Worm (Caenorhabditis elegans) whole organism, L1 larva: ENCODE results near the gene ZC15.10.
A peak's percentile ranks its signal among the peaks of the same experiment; 100 is the strongest.

Source experiments
- C16A3.4 ChIP-seq: fragments of 150-350 bp; optimal IDR thresholded peaks from 2 replicates; lab custom pipeline; 2014; ENCODE audit warnings: missing biosample characterization, missing genetic modification characterization
- alr-1 ChIP-seq: fragments of 200-800 bp; sonication (Bioruptor generic); optimal IDR thresholded peaks from 2 replicates; lab custom pipeline; 2018; ENCODE audit warnings: borderline replicate concordance, mild to moderate bottlenecking, missing genetic modification characterization, missing compliant biosample characterization
- ama-1 ChIP-seq: fragments of 150-350 bp; optimal IDR thresholded peaks from 2 replicates; lab custom pipeline; 2014
- ceh-8 ChIP-seq: fragments of 200-800 bp; sonication (Bioruptor generic); optimal IDR thresholded peaks from 2 replicates; lab custom pipeline; 2018; ENCODE audit warnings: mild to moderate bottlenecking, missing genetic modification characterization, moderate library complexity, missing compliant biosample characterization
- ceh-82 ChIP-seq, 3 experiments: fragments of 150-350 bp in 1 of 3; sonication (generic microtip) in 2 of 3; optimal IDR thresholded peaks; 2 replicates each; lab custom pipeline; 2014 to 2017; ENCODE audit warnings: missing biosample characterization in 3 of 3, missing genetic modification characterization in 3 of 3
- ceh-88 ChIP-seq: fragments of 200-800 bp; sonication (Bioruptor generic); IDR thresholded peaks from 2 replicates; pipeline ENCODE4 v1.3.6; 2022; ENCODE audit warnings: missing genetic modification characterization, missing compliant biosample characterization
- ces-1 ChIP-seq: fragments of 150-350 bp; optimal IDR thresholded peaks from 2 replicates; lab custom pipeline; 2014; ENCODE audit warnings: missing biosample characterization, missing genetic modification reagents, missing genetic modification characterization
- dsc-1 ChIP-seq: sonication (generic microtip); optimal IDR thresholded peaks from 2 replicates; lab custom pipeline; 2016; ENCODE audit warnings: mild to moderate bottlenecking, missing genetic modification characterization, missing compliant biosample characterization
- efl-1 ChIP-seq, 4 experiments: fragments of 150-350 bp; optimal IDR thresholded peaks in 3 of 4; peaks in 1 of 4; 1 replicate in 1 of 4; 2 replicates in 3 of 4; lab custom pipeline; 2014; ENCODE audit warnings: missing biosample characterization in 2 of 4, missing genetic modification characterization in 2 of 4, missing genetic modification reagents in 2 of 4
- egl-27 ChIP-seq, 2 experiments: fragments of 150-350 bp in 1 of 2; sonication (generic microtip); optimal IDR thresholded peaks; 3 replicates each; lab custom pipeline; 2017 to 2018; ENCODE audit warnings: missing biosample characterization in 2 of 2, missing genetic modification characterization in 2 of 2, missing genetic modification reagents in 2 of 2
- hlh-4 ChIP-seq: sonication (generic microtip); optimal IDR thresholded peaks from 2 replicates; lab custom pipeline; 2016; ENCODE audit warnings: mild to moderate bottlenecking, missing genetic modification characterization, missing compliant biosample characterization
- lin-13 ChIP-seq: fragments of 150-350 bp; optimal IDR thresholded peaks from 2 replicates; lab custom pipeline; 2014; ENCODE audit warnings: missing biosample characterization, missing genetic modification reagents, missing genetic modification characterization
- lin-14 ChIP-seq: fragments of 200-800 bp; sonication (Bioruptor generic); optimal IDR thresholded peaks from 2 replicates; lab custom pipeline; 2018; ENCODE audit warnings: mild to moderate bottlenecking, missing genetic modification characterization, moderate library complexity, missing compliant biosample characterization
- lin-15B ChIP-seq: fragments of 150-350 bp; sonication (generic microtip); optimal IDR thresholded peaks from 3 replicates; lab custom pipeline; 2014; ENCODE audit warnings: missing biosample characterization, missing genetic modification characterization
- lin-35 ChIP-seq, 2 experiments: fragments of 150-350 bp; optimal IDR thresholded peaks; 2 replicates each; lab custom pipeline; 2014; ENCODE audit warnings: missing biosample characterization in 2 of 2, missing genetic modification characterization in 2 of 2, missing genetic modification reagents in 2 of 2
- lsy-2 ChIP-seq, 2 experiments: fragments of 150-350 bp; optimal IDR thresholded peaks; 2 replicates each; lab custom pipeline; 2014; ENCODE audit warnings: missing biosample characterization in 2 of 2, missing genetic modification characterization in 2 of 2
- mab-9 ChIP-seq: fragments of 200-800 bp; sonication (Bioruptor generic); IDR thresholded peaks from 2 replicates; pipeline ENCODE4 v1.3.6; 2022; ENCODE audit warnings: missing genetic modification reagents, missing genetic modification characterization, missing compliant biosample characterization
- nhr-12 ChIP-seq: sonication (generic microtip); optimal IDR thresholded peaks from 2 replicates; lab custom pipeline; 2017; ENCODE audit warnings: missing biosample characterization, missing genetic modification characterization
- nhr-19 ChIP-seq: fragments of 200-800 bp; sonication (Bioruptor generic); conservative IDR thresholded peaks from 2 replicates; pipeline ENCODE4 v1.3.6; 2022; ENCODE audit warnings: missing genetic modification characterization, missing compliant biosample characterization
- nhr-20 ChIP-seq: sonication (generic microtip); optimal IDR thresholded peaks from 2 replicates; lab custom pipeline; 2016; ENCODE audit warnings: mild to moderate bottlenecking, missing genetic modification characterization, missing compliant biosample characterization
- nhr-237 ChIP-seq: fragments of 150-350 bp; optimal IDR thresholded peaks from 2 replicates; lab custom pipeline; 2014; ENCODE audit warnings: missing biosample characterization, missing genetic modification characterization
- nhr-77 ChIP-seq: fragments of 150-350 bp; optimal IDR thresholded peaks from 2 replicates; lab custom pipeline; 2014; ENCODE audit warnings: missing biosample characterization, missing genetic modification characterization
- pax-3 ChIP-seq: fragments of 200-800 bp; sonication (Bioruptor generic); optimal IDR thresholded peaks from 2 replicates; lab custom pipeline; 2018; ENCODE audit warnings: mild to moderate bottlenecking, missing genetic modification characterization, moderate library complexity, missing compliant biosample characterization
- rnt-1 ChIP-seq: sonication (generic microtip); optimal IDR thresholded peaks from 2 replicates; lab custom pipeline; 2016; ENCODE audit warnings: mild to moderate bottlenecking, missing genetic modification characterization, moderate library complexity, missing compliant biosample characterization
- skn-1 ChIP-seq: fragments of 150-350 bp; optimal IDR thresholded peaks from 2 replicates; lab custom pipeline; 2014; ENCODE audit warnings: missing biosample characterization, missing genetic modification characterization
- snpc-4 ChIP-seq: fragments of 150-350 bp; optimal IDR thresholded peaks from 2 replicates; lab custom pipeline; 2014; ENCODE audit warnings: missing biosample characterization, missing genetic modification characterization
- sup-37 ChIP-seq: fragments of 200-800 bp; sonication (Bioruptor generic); optimal IDR thresholded peaks from 2 replicates; lab custom pipeline; 2018; ENCODE audit warnings: mild to moderate bottlenecking, missing genetic modification characterization, missing compliant biosample characterization
- swsn-7 ChIP-seq: sonication (generic microtip); optimal IDR thresholded peaks from 2 replicates; lab custom pipeline; 2016; ENCODE audit warnings: missing genetic modification characterization, missing compliant biosample characterization
- tbx-2 ChIP-seq: sonication (generic microtip); optimal IDR thresholded peaks from 2 replicates; lab custom pipeline; 2016; ENCODE audit warnings: missing genetic modification characterization, missing compliant biosample characterization
- unc-130 ChIP-seq: fragments of 150-350 bp; optimal IDR thresholded peaks from 2 replicates; lab custom pipeline; 2017; ENCODE audit warnings: missing biosample characterization, missing genetic modification characterization, inconsistent platforms
- xbp-1 ChIP-seq: sonication (generic microtip); optimal IDR thresholded peaks from 2 replicates; lab custom pipeline; 2016; ENCODE audit warnings: missing genetic modification characterization, missing compliant biosample characterization
- zag-1 ChIP-seq: fragments of 150-350 bp; optimal IDR thresholded peaks from 2 replicates; lab custom pipeline; 2014; ENCODE audit warnings: missing biosample characterization, missing genetic modification characterization
- ztf-11 ChIP-seq, 2 experiments: sonication (generic microtip); optimal IDR thresholded peaks; 2 replicates each; lab custom pipeline; 2016 to 2017; ENCODE audit warnings: missing genetic modification characterization in 2 of 2, missing biosample characterization in 1 of 2, missing compliant biosample characterization in 1 of 2

The ZC15.10 gene

DNA sequence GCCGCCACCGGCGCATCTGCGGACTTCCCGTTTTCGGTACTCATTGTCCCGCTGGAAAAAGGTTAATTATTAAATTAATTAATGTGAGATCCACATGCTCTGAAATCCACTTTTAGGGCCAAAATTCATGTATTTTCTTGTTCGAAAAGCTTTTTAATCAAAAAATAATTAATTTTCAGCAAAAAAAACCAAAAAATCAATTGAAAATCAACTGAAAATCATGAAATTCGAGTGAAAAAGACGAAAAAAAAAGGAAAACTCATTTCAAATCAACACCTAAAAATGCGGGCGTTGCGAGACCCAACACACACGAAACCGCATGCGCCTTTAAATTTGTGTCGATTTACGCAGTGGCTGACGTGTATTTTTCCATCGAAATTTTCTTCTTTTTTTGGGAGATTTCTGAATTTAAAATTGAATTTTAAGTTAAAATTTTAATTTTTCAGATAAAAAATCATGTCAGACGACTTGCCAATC lies 40.8 kb upstream of the ZC15.10 start, which contains the start of the genes prmt-1 and cdkr-3 (continued):
- peak; percentile 77 for TF ChIP-seq rnt-1 (tag; lab: Kevin White, UChicago)
- peak; percentile 45 for TF ChIP-seq C16A3.4 (tag; lab: Kevin White, UChicago)
- TF ChIP-seq skn-1 = peak; percentile 59
- TF ChIP-seq swsn-7 = peak; percentile 30
- TF ChIP-seq nhr-20 = no peak

DNA sequence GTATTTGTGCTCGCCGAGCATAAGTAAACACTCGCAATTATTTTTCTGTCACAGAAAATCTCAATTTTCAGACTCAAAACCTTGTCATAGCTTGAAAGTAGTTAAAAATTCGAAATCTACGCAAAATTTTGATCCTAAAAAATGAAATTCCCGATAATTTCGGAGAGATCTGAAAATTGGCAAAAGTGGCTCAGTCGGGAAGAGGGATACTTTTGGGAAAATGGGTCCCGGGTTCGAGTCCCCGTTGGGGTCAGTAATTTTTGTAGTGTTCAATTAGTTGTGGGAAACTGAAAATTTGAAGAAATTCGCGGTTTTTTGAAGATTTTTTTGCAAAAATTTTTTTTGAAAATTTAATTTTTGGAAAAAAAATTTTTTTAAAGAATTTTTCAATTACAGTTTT lies 33.6 kb upstream of the ZC15.10 start:
- TF ChIP-seq nhr-12 (tag; lab: Kevin White, UChicago) (no peak), xbp-1 (tag; lab: Kevin White, UChicago) (no peak), ceh-8 (GFP tag; lab: Kevin White, UChicago) (no peak)

DNA sequence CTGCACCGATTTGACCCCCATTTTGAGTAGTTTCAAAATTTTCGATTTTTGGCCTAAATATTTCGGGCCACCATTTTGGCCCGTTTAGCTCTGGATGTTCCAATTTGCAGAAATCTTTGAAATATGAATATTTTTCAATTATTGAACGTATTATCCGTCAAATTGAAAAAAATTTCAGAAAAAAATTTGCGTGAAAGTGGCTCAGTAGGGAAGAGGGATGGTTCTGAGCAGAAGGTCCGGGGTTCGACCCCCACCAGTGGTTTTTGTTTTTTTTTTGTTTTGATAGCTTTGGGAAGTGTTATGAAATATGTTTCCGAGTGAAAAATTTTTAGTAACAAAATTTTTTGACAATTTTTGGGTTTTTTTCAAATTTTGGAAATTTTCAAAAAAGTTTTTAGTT lies 31.2 kb upstream of the ZC15.10 start:
- TF ChIP-seq unc-130 (no peak), lin-15B (tag; lab: Kevin White, UChicago) (no peak), nhr-19 (no peak), lsy-2 (tag; optimal IDR thresholded peaks at IDR 0.05; lab: Kevin White, UChicago) (no peak), ces-1 (GFP tag; lab: Kevin White, UChicago) (no peak), rnt-1 (tag; lab: Kevin White, UChicago) (no peak), egl-27 (tag; optimal IDR thresholded peaks at IDR 0.05; lab: Kevin White, UChicago) (no peak), ceh-88 (no peak), ztf-11 (tag; optimal IDR thresholded peaks at IDR 0.05; lab: Kevin White, UChicago) (no peak), nhr-77 (tag; lab: Kevin White, UChicago) (no peak), nhr-20 (no peak), lin-13 (GFP tag; lab: Kevin White, UChicago) (no peak), dsc-1 (tag; lab: Kevin White, UChicago) (no peak), lin-35 (GFP tag; optimal IDR thresholded peaks at IDR 0.05; lab: Kevin White, UChicago) (no peak), pax-3 (tag; lab: Kevin White, UChicago) (no peak)
- TF ChIP-seq, all 84 proteins: peak for 0

DNA sequence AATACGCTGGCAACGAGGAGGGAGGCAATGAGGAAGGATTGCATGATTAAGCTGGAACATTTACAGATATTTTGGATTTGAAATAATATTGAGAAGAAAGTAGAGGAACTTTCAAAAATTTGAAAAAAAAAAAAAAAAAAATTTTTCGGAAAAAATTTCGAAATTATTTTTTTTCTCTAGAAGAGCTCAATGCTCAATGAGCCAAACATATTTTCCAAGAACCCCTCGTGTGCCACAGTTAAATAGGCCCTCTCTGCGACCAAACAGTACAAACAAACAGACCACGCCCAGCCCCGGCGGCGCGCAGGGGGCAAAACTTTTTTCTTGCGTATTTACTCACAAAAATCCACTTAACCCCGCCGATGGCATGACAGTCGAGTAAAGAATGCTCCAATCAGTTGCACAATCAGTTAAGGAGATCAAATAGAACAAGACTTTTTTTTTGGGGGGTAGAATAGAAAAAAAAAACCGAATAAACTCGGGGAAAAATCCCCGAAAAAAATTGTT lies 30.7 kb upstream of the ZC15.10 start, which contains the start of gene pqn-94:
TSS of gene pqn-94 (minus strand) at position 51 of the 507 bp plus-strand sequence.
- TF ChIP-seq tbx-2 = peak; percentile 0
- no peak for TF ChIP-seq lin-14
- peak; percentile 32 for TF ChIP-seq nhr-77 (tag; lab: Kevin White, UChicago)

DNA sequence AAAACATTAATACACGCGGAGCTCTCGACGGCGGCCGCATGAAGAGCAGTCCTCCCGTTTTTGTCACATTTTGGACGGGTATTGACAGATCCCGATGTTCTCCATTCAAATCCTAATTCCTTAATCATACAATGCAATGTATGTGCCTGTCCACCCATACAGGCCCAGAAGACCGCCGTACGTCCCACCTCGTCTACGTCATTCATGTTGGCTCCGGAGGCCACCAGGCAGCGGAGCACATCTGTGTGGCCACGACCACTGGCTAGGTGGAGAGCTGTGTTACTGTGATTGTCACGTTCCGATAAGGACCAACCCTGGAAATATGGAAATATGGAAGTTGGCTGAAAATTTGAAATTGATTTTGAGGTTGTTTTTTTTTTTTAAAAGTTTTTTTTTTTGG lies 27.7 kb upstream of the ZC15.10 start:
- TF ChIP-seq zag-1 (tag; lab: Kevin White, UChicago) (no peak), sup-37 (GFP tag; lab: Kevin White, UChicago) (no peak), efl-1 (optimal IDR thresholded peaks at IDR 0.05; lab: Kevin White, UChicago) (no peak), efl-1 (GFP tag; optimal IDR thresholded peaks at IDR 0.05 in 1 of 2; lab: Kevin White, UChicago) (peak in 1 of 2 experiments; percentile 34)

DNA sequence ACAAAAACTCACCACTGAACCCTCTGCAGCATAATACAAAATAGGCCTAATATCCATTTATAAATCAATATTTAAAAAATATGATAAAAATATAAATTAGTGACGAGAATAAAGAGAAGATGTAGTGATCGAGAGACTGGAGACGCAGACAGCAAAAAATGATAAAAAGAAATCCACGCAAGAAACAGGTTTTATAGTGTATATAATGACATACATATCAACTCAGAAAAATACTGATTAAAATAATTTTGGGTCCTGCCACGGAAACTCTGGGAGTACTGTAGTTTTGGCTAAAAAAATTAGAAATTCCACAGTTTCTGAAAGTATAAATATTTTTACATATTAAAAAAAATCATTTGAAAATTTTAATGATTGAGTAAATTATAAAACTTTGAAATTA lies 21.2 kb upstream of the ZC15.10 start, which contains the start of gene mlt-4:
TSS of gene mlt-4 (minus strand) at position 101 of the 400 bp plus-strand sequence.
- TF ChIP-seq nhr-19 = no peak
- no peak for TF ChIP-seq ceh-82 (tag; optimal IDR thresholded peaks at IDR 0.05; lab: Kevin White, UChicago)
- TF ChIP-seq snpc-4 = no peak
- TF ChIP-seq alr-1 (tag; lab: Kevin White, UChicago) = no peak
- TF ChIP-seq nhr-237 = no peak
- no peak for TF ChIP-seq mab-9 (GFP tag; lab: Robert Waterston, UW)
- no peak for TF ChIP-seq hlh-4 (tag; lab: Kevin White, UChicago)
- no peak for TF ChIP-seq ama-1 (lab: Kevin White, UChicago)
